Fruit fly (Drosophila melanogaster): Measurements from ENCODE around the gene lilli.

DNA sequence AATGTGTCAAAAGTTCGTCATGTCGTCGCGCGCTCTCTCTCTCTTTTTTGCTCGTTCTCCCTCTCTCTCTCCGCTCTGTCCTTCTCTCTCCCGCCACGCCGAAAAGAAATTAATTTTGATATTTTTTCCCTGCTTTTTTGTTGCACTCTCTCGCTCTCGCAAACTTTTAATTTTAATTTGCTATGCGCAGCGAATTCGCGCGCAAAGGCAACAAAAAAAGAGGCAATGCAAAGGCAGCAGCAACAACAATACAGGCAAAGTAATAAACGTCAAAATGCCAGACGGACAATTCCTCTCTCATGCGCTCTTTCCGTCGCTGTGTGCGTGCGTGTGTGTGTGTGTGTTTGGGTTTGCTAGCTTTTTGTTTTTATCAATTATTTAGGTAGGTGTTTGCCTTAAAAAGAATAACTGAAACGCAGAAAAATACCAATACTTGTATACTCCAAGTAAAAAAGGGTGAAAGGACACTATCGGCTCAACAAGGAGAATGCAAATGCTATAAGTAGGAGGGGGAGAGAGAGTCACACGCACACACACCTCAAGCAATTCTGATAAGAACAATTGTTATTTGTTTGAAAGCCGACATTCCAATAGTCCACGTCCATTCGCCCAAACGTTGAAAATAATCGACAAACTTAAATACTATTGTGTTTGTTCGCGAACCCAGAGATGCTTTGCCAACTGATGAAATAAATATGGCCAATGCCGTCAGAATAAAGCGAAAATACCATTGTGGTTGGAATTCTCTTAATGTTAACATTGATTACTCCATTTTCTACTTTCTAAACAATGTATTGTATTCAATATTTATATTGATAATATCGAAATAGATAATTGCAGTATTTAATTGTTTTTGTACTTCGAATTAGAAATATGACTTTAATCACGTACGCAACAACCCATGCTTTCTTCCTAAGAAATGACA, 1.1 kb downstream of the lilli start:
- TF ChIP-seq insv (optimal IDR thresholded peaks at IDR 0.05) (no peak), psq (optimal IDR thresholded peaks at IDR 0.05) (no peak), Sin3A (optimal IDR thresholded peaks at IDR 0.05) (no peak)

Data from Kc167 (cell line).